Worm (Caenorhabditis elegans): Measurements from ENCODE around the gene C08F8.9.

DNA sequence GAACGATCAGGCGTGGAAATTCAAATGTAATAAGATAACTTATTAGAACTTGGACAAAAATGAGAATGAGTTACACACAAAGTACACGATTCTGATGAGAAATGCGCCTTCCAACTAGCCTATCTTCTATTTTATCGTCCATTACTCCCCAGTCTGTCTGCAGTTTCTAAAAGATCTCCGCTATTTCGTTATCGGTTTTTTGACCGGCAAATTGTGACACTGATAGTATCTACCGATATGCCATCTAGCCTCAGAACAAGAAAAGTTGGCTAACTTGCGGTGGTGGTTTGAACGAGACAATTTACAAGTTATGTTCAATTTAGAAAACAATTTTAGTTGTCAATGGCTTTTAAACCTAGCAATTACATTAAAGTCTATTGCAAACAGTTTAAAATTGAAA, 33.2 kb upstream of the C08F8.9 start:
- TF ChIP-seq hlh-30 (tag; optimal IDR thresholded peaks at IDR 0.05; ENCODE audit: insufficient read depth) (no peak), rnt-1 (tag; optimal IDR thresholded peaks at IDR 0.05) (no peak), ceh-45 (GFP tag; IDR thresholded peaks at IDR 0.05) (no peak), unc-86 (tag; optimal IDR thresholded peaks at IDR 0.05) (no peak), tbx-7 (tag; optimal IDR thresholded peaks at IDR 0.05) (no peak), ets-4 (tag; optimal IDR thresholded peaks at IDR 0.05) (no peak), unc-55 (GFP tag; optimal IDR thresholded peaks at IDR 0.05) (no peak), npax-4 (tag; optimal IDR thresholded peaks at IDR 0.05) (no peak)

All from whole organism, late embryonic.